Fruit fly (Drosophila melanogaster): ENCODE measurements around the gene mRpL12.

mRpL12 gene

DNA sequence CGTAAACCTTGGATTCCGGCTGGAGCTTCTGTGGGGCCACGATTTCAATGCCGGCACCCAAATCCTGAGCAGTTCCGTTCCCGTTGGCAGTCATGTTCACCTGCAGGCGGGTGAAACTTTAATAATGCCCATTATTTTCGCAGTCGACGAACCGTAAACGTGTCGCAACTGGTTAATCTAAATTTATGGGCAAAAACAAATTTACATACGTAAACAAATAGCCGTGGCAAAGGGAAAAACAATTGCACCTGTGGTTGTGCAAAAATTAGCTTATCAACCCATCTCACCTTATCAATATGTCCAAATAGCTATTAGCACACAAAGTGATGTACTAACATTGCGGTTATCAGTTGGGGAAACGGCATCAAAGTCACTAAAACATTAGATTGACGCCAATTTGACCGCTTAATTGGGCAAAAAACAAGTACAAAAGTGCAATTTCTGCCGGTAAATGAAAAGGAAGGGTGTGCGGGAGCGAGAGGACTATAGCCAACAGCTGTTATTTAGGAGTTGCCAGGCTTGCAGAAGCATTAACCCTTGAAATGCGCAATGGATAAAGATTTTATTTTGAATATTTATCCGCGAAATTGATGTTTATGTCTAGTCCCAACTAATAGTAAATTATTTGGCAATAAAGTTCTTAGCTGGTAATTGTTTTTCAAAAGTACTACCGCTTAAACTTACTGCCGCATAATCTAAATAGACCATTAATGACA, 28.7 kb downstream of the mRpL12 start:
- TF ChIP-seq CG17801 (GFP tag; optimal IDR thresholded peaks at IDR 0.05; ENCODE audit: partially characterized antibody) = no peak

DNA sequence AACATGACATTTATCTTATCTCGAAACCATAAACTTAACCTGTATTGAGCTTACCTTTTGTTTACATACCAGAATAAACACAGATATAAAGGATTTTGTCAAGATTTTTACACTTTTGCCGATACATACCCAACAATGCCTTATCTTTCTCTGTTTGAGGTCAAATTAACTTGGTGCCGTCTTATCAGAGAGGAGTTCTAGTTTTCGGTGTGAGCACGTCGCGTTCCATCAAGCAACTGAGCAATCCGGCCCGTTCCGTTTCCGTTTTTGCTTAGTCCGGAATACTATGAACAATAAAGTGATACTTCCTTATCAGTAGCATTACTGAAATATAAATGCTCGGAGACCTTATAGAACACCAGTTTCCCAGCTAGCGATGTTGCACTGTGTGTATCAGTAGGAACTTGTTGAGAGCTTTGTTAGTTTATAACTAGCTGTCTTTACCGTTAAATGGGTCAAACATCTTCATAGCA, 29.3 kb downstream of the mRpL12 start, which contains the start of gene Galk:
Gene Galk (minus strand): TSS at position 244 of the 473 bp plus-strand sequence.
- peak; percentile 38 for TF ChIP-seq CG17801 (GFP tag; optimal IDR thresholded peaks at IDR 0.05; ENCODE audit: partially characterized antibody)

DNA sequence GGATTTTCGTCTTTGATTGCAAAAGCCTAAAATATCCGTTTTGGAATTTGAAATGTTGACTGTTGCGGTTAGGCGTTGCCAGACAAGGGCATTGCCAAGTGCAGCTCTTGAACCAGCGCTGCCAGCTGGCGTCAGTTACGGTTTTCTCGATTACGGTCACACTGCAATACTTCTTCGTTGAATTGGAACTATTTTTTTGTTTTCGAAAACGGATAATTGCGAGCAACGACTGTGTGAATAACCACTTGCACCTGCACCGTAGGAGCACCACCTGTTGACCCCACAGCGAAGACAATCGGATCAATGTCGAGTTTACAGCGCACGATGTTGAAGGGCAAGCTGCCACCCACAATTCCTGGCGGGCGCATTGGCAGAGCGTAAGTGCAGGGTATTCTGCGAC, 30.0 kb downstream of the mRpL12 start, which contains the start of gene CG5068:
Gene CG5068 (plus strand): TSS at position 129 of the 400 bp plus-strand sequence.
- TF ChIP-seq CG17801 (GFP tag; optimal IDR thresholded peaks at IDR 0.05; ENCODE audit: partially characterized antibody) = no peak

DNA sequence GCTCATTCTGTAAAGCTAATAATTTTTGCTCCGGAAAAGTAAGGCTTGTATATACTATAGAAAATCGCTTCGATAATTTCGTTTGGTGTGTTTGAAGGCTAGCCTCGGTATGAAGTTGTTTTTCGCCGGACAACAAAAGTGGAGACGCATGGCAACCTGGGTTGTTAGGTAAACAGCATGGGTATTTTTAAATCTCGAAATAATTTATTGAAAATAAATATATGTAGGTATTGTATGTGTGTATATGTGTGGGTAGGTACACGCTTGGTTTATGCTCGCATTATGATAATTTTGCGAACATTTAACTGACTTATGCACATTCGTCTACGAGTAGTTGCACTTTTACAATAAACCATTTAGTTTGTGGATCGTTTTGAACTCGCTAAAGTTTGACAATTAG, 33.5 kb downstream of the mRpL12 start, which contains the start of gene CG5280:
Gene CG5280 (minus strand): TSS at position 101 of the 400 bp plus-strand sequence.
- TF ChIP-seq CG17801 (GFP tag; optimal IDR thresholded peaks at IDR 0.05; ENCODE audit: partially characterized antibody) = no peak

DNA sequence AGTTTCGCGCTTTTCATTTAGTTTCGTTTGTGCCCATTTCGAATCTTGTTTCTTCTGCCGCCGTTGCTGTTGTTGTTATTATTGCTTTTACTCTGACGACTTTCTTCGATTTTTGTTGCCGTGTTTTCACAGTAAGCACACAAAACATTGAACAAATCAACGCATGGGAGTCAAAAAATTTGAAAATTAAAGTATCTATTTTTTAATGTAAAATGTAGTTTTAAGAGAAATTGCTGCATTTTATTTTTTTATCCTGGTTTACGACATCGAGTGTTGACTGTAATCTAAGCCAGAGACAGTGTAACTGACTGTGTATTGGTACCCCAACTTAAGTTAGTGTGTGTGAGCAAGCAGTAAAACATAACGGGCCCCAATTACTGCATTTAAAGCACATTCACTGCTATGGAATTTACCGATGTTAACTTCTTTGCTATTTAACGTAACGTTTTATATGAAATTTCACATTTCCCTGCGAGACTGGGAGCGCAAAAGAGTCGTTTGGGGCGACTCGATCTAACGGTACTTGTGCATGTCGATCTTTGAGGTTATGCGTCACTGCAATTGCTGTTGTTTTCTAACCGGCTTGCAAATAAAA, 39.7 kb downstream of the mRpL12 start:
- TF ChIP-seq CG17801 (GFP tag; optimal IDR thresholded peaks at IDR 0.05; ENCODE audit: partially characterized antibody) = peak; percentile 97

DNA sequence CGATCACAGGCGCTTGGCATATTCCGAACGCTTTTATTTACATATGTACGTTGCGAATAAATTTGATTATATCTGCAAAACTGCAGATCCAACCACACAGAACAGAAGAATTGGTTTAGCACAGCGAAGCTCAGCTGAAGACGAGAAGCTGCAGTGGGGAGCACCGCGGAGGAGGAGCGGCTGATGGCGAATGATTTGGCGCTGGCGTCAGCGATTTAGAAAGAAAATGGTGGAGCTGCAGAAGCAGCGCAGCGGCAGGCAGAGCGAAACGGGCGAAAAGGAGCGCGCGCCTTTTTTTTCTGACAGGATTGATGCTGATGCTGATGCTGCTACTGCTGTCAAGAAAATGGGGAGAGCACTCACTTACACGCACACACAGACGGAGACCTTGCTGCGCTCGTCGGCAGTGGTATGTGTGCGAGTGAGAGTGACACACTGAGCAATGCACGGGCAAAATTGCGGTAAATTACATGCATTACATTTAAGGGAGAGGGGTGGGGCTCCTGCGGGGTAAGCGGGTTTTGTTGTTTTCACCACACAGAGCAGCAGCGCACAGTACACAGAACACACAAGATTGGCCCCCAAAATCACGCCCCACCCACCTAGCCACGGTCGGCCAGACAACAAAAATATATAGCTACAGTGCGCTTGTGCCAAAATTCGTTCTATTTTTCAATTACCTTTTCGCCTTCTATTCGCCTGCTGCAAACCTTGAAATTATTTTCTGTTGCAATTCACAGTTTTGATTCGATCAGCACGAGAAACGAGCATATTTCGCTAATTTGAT, 40.5 kb downstream of the mRpL12 start:
- TF ChIP-seq CG17801 (GFP tag; optimal IDR thresholded peaks at IDR 0.05; ENCODE audit: partially characterized antibody) = no peak

DNA sequence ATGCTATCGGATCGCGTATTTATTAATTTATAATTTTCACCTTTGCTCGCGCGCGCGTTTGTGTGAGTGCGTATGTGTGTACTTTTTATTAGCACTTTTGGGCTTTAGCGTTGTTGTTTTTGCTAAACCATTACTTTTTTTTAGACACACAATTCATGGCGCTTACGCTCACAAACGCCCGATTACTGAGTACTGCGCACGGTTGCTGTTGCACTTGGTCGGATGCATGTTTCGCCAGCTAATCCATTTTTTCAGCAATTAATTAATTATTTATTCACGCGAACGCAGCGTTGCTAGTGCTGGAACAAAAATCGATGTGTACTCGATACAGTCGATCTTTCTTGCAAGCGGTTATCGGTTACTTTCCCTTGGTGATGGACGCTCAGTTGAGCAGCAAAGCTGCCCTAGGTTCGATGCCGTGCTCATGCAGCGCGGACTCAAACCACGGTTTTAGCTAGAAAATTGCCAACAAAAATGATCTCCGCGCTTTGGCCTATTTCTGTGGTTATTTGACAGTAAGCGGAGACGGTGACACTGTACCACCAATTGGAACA, 41.2 kb downstream of the mRpL12 start, which contains the start of the genes smg and CG5087:
Gene smg (minus strand): TSS at position 304 of the 554 bp plus-strand sequence.
Gene CG5087 (plus strand): TSS at position 499 of the 554 bp plus-strand sequence.
- peak; percentile 43 for TF ChIP-seq CG17801 (GFP tag; optimal IDR thresholded peaks at IDR 0.05; ENCODE audit: partially characterized antibody)

DNA sequence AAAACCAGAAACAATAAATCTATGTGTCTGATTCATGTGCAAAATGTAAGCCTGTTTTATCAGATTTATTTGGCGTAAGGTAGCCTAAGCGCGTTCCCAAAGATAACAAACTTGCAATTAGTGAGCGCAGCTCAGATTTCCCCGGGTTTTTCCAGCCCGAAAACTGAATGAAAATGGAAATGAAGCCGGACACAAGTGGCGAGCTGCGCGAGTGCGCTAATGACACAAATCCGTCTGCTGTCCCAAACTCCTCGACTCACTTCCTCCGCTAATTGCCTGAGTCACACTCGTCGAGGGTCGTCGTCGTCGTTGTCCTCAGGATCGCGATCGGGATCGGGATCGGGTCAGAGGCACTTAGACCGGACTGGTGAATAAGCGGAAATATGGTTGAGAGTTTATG, 45.9 kb downstream of the mRpL12 start:
- TF ChIP-seq CG17801 (GFP tag; optimal IDR thresholded peaks at IDR 0.05; ENCODE audit: partially characterized antibody) = no peak

DNA sequence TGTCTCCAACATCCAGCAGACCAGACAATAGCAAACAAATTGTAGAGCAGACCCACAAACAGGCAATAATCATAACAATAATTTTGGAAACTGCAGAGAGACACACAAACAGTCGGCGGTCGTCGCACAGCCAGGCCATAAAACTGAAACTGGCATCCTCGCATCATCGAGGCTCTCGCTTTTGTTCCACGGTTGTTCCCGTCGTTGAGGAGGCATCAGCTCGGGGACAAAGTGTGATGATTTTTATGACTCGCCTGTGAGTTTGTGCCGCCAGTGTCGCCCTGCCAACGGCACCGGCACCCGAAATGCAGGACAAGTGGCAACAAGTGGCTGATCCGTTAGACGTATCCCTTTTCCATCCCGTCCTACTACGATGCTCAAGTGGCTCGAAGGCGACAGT, 46.8 kb downstream of the mRpL12 start:
- TF ChIP-seq CG17801 (GFP tag; optimal IDR thresholded peaks at IDR 0.05; ENCODE audit: partially characterized antibody) = no peak

DNA sequence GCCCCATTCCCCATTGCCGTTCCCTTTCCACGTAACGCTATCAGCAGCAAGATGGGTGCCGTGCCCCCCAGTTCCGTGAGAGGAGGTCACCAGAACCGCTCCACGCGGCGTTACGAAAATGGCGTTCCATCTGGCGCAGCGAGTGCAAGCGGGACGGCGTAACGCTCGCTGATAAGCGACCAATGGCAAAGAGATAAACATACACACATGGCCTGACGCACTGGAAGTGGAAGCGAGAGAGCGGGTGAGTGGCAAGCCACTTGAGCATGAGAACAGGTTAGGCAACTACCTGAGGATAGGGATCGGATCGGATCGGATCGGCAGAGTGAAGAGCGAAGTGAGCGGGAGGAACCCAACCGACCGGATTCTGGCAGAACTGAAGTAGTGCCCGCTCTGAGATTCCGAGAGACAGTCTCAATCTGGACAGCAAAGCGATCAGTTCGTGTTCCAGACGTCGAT, 48.2 kb downstream of the mRpL12 start, which contains the start of gene Doc3:
Gene Doc3 (plus strand): TSS at position 409 of the 459 bp plus-strand sequence.
- TF ChIP-seq CG17801 (GFP tag; optimal IDR thresholded peaks at IDR 0.05; ENCODE audit: partially characterized antibody) = no peak
